Fruit fly (Drosophila melanogaster): Measurements from ENCODE around the gene CG14022.
A peak's percentile ranks its signal among the peaks of the same experiment; 100 is the strongest.

Gene CG14022

dm6 chr2L:5341015-5341608, 12.4 kb upstream of the CG14022 start:
- TF ChIP-seq pan (optimal IDR thresholded peaks at IDR 0.05) (no peak), EcR (GFP tag; optimal IDR thresholded peaks at IDR 0.05) (no peak), psq (optimal IDR thresholded peaks at IDR 0.05) (no peak), Dll (optimal IDR thresholded peaks at IDR 0.05) (no peak), usp (GFP tag; optimal IDR thresholded peaks at IDR 0.05) (no peak), CG8478 (optimal IDR thresholded peaks at IDR 0.05) (no peak)

DNA sequence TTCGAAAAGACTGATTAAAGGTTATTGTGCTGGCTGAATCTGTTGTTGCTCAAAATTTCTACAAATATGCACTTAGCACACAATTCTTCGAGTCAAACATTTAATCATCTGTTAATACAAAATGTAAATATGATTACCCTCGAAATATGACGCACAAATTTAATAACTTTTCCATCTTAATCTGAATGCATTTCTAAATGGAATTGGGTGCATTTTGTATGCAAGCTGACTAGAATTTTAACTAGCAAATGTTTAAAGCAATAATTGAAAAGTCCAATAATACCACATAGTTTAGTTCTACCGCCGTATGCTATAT, 10.0 kb upstream of the CG14022 start:
- TF ChIP-seq CG8478 (optimal IDR thresholded peaks at IDR 0.05) (no peak), EcR (GFP tag; optimal IDR thresholded peaks at IDR 0.05) (no peak), Dll (optimal IDR thresholded peaks at IDR 0.05) (no peak), usp (GFP tag; optimal IDR thresholded peaks at IDR 0.05) (no peak), psq (optimal IDR thresholded peaks at IDR 0.05) (no peak), pan (optimal IDR thresholded peaks at IDR 0.05) (no peak)

- TF ChIP-seq EcR (GFP tag; optimal IDR thresholded peaks at IDR 0.05) (no peak), pan (optimal IDR thresholded peaks at IDR 0.05) (no peak)
These were observed 9.5 kb upstream of the CG14022 start, which contains the start of gene fusl for dm6 chr2L:5338024-5338720. Gene fusl (minus strand): TSS chr2L:5338073.

DNA sequence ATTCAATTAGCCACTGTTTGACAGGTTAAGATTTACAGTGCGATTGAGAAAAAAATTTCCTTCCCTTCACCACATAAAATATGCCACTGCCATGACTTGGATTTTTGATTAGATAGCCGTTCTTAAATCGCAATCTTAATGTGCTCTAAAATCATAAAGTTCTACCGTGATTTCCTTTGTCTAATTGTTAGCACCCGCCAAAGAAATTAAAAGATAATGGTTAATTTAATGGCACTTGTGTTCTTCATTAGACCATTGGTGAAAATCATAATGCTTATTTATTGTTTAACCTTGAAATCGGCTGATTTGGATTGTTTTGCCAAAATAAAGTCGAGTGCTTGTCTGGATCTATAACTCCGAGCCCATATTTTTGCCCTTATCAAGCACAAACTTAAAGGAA, 8.5 kb upstream of the CG14022 start:
- TF ChIP-seq Dll (optimal IDR thresholded peaks at IDR 0.05) (no peak), psq (optimal IDR thresholded peaks at IDR 0.05) (no peak), usp (GFP tag; optimal IDR thresholded peaks at IDR 0.05) (no peak), EcR (GFP tag; optimal IDR thresholded peaks at IDR 0.05) (no peak), pan (optimal IDR thresholded peaks at IDR 0.05) (no peak), CG8478 (optimal IDR thresholded peaks at IDR 0.05) (no peak)

DNA sequence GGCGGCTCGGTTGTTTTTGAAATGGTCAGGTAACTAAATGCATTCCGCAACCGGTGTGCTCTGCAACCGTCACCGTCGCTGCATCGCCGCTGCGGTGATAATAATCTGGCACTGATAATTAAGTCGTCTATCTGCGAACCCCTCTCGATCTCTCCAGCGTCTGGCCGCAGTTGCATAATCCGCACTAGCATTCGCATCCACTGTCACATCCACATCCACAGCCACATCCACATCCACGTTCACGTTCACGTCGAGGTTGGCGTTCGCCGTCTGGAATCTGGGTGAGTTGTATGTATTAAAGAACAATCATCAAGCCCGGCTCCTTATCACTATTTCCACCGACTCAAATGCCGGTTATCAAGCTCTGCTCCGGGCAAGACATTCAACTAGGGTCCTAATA, 3.9 kb upstream of the CG14022 start:
- TF ChIP-seq CG8478 (optimal IDR thresholded peaks at IDR 0.05) = no peak
- TF ChIP-seq Dll (optimal IDR thresholded peaks at IDR 0.05) = no peak
- TF ChIP-seq EcR (GFP tag; optimal IDR thresholded peaks at IDR 0.05) = no peak
- TF ChIP-seq pan (optimal IDR thresholded peaks at IDR 0.05) = no peak
- no peak for TF ChIP-seq usp (GFP tag; optimal IDR thresholded peaks at IDR 0.05)
- TF ChIP-seq psq (optimal IDR thresholded peaks at IDR 0.05) = no peak

dm6 chr2L:5329557-5329956, 878 bp upstream of the CG14022 start, which contains the start of gene TotM:
Gene TotM (plus strand): TSS chr2L:5329857.
- TF ChIP-seq psq (optimal IDR thresholded peaks at IDR 0.05) (no peak), Dll (optimal IDR thresholded peaks at IDR 0.05) (no peak), pan (optimal IDR thresholded peaks at IDR 0.05) (no peak), usp (GFP tag; optimal IDR thresholded peaks at IDR 0.05) (no peak), EcR (GFP tag; optimal IDR thresholded peaks at IDR 0.05) (no peak), CG8478 (optimal IDR thresholded peaks at IDR 0.05) (no peak)

DNA sequence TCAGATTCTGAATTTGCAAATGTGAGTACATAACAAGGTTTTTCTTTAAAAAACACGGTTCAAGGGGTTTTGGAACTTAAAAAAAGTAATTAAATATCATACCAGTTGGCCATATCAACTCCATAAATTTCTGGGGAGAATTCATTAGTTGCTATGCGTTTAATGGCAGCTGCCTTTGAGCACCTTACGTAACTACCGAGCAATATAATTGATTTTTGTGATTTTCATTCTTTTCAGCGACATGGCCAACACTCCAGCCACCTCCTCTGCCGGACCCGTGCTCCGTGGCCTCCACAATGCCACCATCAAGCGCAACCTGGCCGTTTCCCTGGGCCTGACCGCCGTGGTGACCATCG, 1.4 kb downstream of the CG14022 start:
- TF ChIP-seq CG8478 (optimal IDR thresholded peaks at IDR 0.05) (no peak), Dll (optimal IDR thresholded peaks at IDR 0.05) (no peak)

- TF ChIP-seq Dll (optimal IDR thresholded peaks at IDR 0.05) (no peak), psq (optimal IDR thresholded peaks at IDR 0.05) (no peak), CG8478 (optimal IDR thresholded peaks at IDR 0.05) (no peak), pan (optimal IDR thresholded peaks at IDR 0.05) (no peak), EcR (GFP tag; optimal IDR thresholded peaks at IDR 0.05) (no peak), usp (GFP tag; optimal IDR thresholded peaks at IDR 0.05) (no peak)
These were observed 2.0 kb downstream of the CG14022 start, which contains the start of the genes Ncoa6 and cype for dm6 chr2L:5326414-5327265. Gene Ncoa6 (minus strand): TSS chr2L:5326683. Gene cype (plus strand): TSS chr2L:5327227.

- no peak for TF ChIP-seq usp (GFP tag; optimal IDR thresholded peaks at IDR 0.05)
- TF ChIP-seq CG8478 (optimal IDR thresholded peaks at IDR 0.05) = no peak
- TF ChIP-seq EcR (GFP tag; optimal IDR thresholded peaks at IDR 0.05) = no peak
- TF ChIP-seq Dll (optimal IDR thresholded peaks at IDR 0.05) = peak; percentile 27
- TF ChIP-seq psq (optimal IDR thresholded peaks at IDR 0.05) = no peak
These were observed 3.5 kb downstream of the CG14022 start for dm6 chr2L:5324958-5325850.

- TF ChIP-seq pan (optimal IDR thresholded peaks at IDR 0.05) = no peak
- no peak for TF ChIP-seq psq (optimal IDR thresholded peaks at IDR 0.05)
- TF ChIP-seq CG8478 (optimal IDR thresholded peaks at IDR 0.05) = no peak
- no peak for TF ChIP-seq EcR (GFP tag; optimal IDR thresholded peaks at IDR 0.05)
- TF ChIP-seq Dll (optimal IDR thresholded peaks at IDR 0.05) = no peak
- no peak for TF ChIP-seq usp (GFP tag; optimal IDR thresholded peaks at IDR 0.05)
These were observed 7.7 kb downstream of the CG14022 start for dm6 chr2L:5321014-5321413.

DNA sequence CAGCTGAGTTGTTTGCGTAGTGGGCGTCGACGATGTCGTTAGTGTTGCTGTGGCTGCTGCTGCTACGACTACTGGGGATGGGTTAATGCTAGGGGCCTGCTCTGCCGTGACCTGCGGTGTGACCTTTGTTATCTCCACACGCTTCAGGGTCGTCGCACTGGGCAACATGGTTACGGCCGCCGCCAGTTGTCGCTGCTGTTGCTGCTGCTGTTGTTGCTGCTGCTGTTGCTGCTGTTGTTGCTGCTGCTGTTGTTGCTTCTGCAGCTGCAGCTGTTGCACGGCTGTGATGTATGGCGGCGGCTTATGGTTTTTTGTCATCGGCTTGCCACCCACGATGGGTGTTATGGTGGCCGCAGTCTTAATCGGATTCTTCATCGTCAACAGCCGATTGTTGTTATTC, 8.6 kb downstream of the CG14022 start:
- no peak for TF ChIP-seq usp (GFP tag; optimal IDR thresholded peaks at IDR 0.05)

Data from whole organism.